Fruit fly (Drosophila melanogaster): ENCODE data around the gene CG9519.

dm6 chrX:14810433-14810832, 45.7 kb downstream of the CG9519 start:
- TF ChIP-seq D1 (tag; optimal IDR thresholded peaks at IDR 0.05), result no peak
- TF ChIP-seq CG34367 (tag; optimal IDR thresholded peaks at IDR 0.05), result no peak
- TF ChIP-seq gl (tag; optimal IDR thresholded peaks at IDR 0.05), result no peak
- TF ChIP-seq EcR (GFP tag; optimal IDR thresholded peaks at IDR 0.05), result peak; percentile 34
- TF ChIP-seq CG17806 (tag; optimal IDR thresholded peaks at IDR 0.05), result peak; percentile 13
- no peak for TF ChIP-seq CG13204 (GFP tag; optimal IDR thresholded peaks at IDR 0.05)
- TF ChIP-seq CG9948 (tag; optimal IDR thresholded peaks at IDR 0.05), result peak; percentile 17
